Worm (Caenorhabditis elegans) whole organism, late embryonic: ENCODE data around the gene C09E7.11.
A peak's percentile ranks its signal among the peaks of the same experiment; 100 is the strongest.

Experiments used
- Y22D7AL.16 ChIP-seq: sonication (generic microtip); optimal IDR thresholded peaks from 2 replicates; lab custom pipeline; 2016; ENCODE audit warnings: missing genetic modification characterization, missing compliant biosample characterization
- ahr-1 ChIP-seq: sonication (generic microtip); optimal IDR thresholded peaks from 2 replicates; lab custom pipeline; 2016; ENCODE audit warnings: missing genetic modification characterization, missing compliant biosample characterization
- ama-1 ChIP-seq: fragments of 150-350 bp; optimal IDR thresholded peaks from 2 replicates; lab custom pipeline; 2014
- ceh-19 ChIP-seq: fragments of 200-800 bp; sonication (Bioruptor generic); optimal IDR thresholded peaks from 2 replicates; lab custom pipeline; 2018; ENCODE audit warnings: mild to moderate bottlenecking, missing genetic modification characterization, missing compliant biosample characterization
- ceh-30 ChIP-seq: fragments of 150-350 bp; optimal IDR thresholded peaks from 2 replicates; lab custom pipeline; 2014; ENCODE audit warnings: missing biosample characterization, missing genetic modification characterization
- ceh-34 ChIP-seq: sonication (generic microtip); optimal IDR thresholded peaks from 2 replicates; lab custom pipeline; 2016; ENCODE audit warnings: mild to moderate bottlenecking, missing genetic modification characterization, missing compliant biosample characterization
- ceh-6 ChIP-seq: fragments of 200-800 bp; sonication (Bioruptor generic); optimal IDR thresholded peaks from 2 replicates; lab custom pipeline; 2018; ENCODE audit warnings: mild to moderate bottlenecking, missing genetic modification characterization, missing compliant biosample characterization
- che-1 ChIP-seq: sonication (generic microtip); optimal IDR thresholded peaks from 2 replicates; lab custom pipeline; 2016; ENCODE audit warnings: mild to moderate bottlenecking, missing genetic modification characterization, missing compliant biosample characterization
- dmd-4 ChIP-seq: sonication (generic microtip); optimal IDR thresholded peaks from 2 replicates; lab custom pipeline; 2016; ENCODE audit warnings: borderline replicate concordance, missing genetic modification characterization, missing compliant biosample characterization
- dve-1 ChIP-seq: sonication (generic microtip); optimal IDR thresholded peaks from 2 replicates; lab custom pipeline; 2017; ENCODE audit warnings: antibody characterized with exemption, mild to moderate bottlenecking, missing genetic modification characterization, missing compliant biosample characterization
- elt-2 ChIP-seq: sonication (generic microtip); optimal IDR thresholded peaks from 2 replicates; lab custom pipeline; 2016; ENCODE audit warnings: missing genetic modification reagents, missing genetic modification characterization, missing compliant biosample characterization
- eyg-1 ChIP-seq: sonication (generic microtip); optimal IDR thresholded peaks from 2 replicates; lab custom pipeline; 2016; ENCODE audit warnings: missing genotype, missing genetic modification characterization, missing compliant biosample characterization
- fax-1 ChIP-seq: sonication (generic microtip); optimal IDR thresholded peaks from 2 replicates; lab custom pipeline; 2016; ENCODE audit warnings: missing genotype, missing genetic modification characterization, missing compliant biosample characterization
- fkh-10 ChIP-seq: fragments of 150-350 bp; optimal IDR thresholded peaks from 2 replicates; lab custom pipeline; 2014; ENCODE audit warnings: missing biosample characterization, missing genetic modification reagents, missing genetic modification characterization
- hlh-13 ChIP-seq: fragments of 200-800 bp; sonication (Bioruptor generic); optimal IDR thresholded peaks from 2 replicates; lab custom pipeline; 2018; ENCODE audit warnings: mild to moderate bottlenecking, missing genetic modification characterization, missing compliant biosample characterization
- hlh-15 ChIP-seq: sonication (generic microtip); optimal IDR thresholded peaks from 2 replicates; lab custom pipeline; 2016; ENCODE audit warnings: missing genetic modification characterization, missing compliant biosample characterization
- hlh-6 ChIP-seq: sonication (generic microtip); optimal IDR thresholded peaks from 2 replicates; lab custom pipeline; 2016; ENCODE audit warnings: missing genotype, missing genetic modification characterization, missing compliant biosample characterization
- hlh-8 ChIP-seq: sonication (generic microtip); optimal IDR thresholded peaks from 2 replicates; lab custom pipeline; 2016; ENCODE audit warnings: missing genotype, missing genetic modification characterization, missing compliant biosample characterization
- mec-3 ChIP-seq: sonication (generic microtip); optimal IDR thresholded peaks from 2 replicates; lab custom pipeline; 2016; ENCODE audit warnings: borderline replicate concordance, missing genetic modification characterization, missing compliant biosample characterization
- nfya-1 ChIP-seq: sonication (generic microtip); optimal IDR thresholded peaks from 2 replicates; lab custom pipeline; 2017; ENCODE audit warnings: missing genetic modification characterization, mild to moderate bottlenecking, missing compliant biosample characterization, antibody characterized with exemption, moderate library complexity
- npax-4 ChIP-seq: sonication (generic microtip); optimal IDR thresholded peaks from 2 replicates; lab custom pipeline; 2016; ENCODE audit warnings: missing genetic modification characterization, missing compliant biosample characterization
- pat-9 ChIP-seq: fragments of 200-800 bp; sonication (Bioruptor generic); optimal IDR thresholded peaks from 2 replicates; lab custom pipeline; 2018; ENCODE audit warnings: mild to moderate bottlenecking, missing genetic modification characterization, moderate library complexity, missing compliant biosample characterization
- pax-1 ChIP-seq: fragments of 150-350 bp; optimal IDR thresholded peaks from 2 replicates; lab custom pipeline; 2014; ENCODE audit warnings: missing biosample characterization, missing genetic modification characterization
- pha-2 ChIP-seq: sonication (generic microtip); optimal IDR thresholded peaks from 2 replicates; lab custom pipeline; 2017; ENCODE audit warnings: mild to moderate bottlenecking, missing genetic modification characterization, missing compliant biosample characterization
- ref-2 ChIP-seq: sonication (generic microtip); optimal IDR thresholded peaks from 2 replicates; lab custom pipeline; 2016; ENCODE audit warnings: missing genetic modification characterization, missing compliant biosample characterization
- rnt-1 ChIP-seq: sonication (generic microtip); optimal IDR thresholded peaks from 2 replicates; lab custom pipeline; 2016; ENCODE audit warnings: missing genetic modification characterization, missing compliant biosample characterization
- sdc-2 ChIP-seq: sonication (generic microtip); optimal IDR thresholded peaks from 2 replicates; lab custom pipeline; 2016; ENCODE audit warnings: missing genotype, missing genetic modification characterization, missing compliant biosample characterization
- sox-4 ChIP-seq: sonication (generic microtip); optimal IDR thresholded peaks from 2 replicates; lab custom pipeline; 2017; ENCODE audit warnings: mild to moderate bottlenecking, missing genetic modification characterization, inconsistent platforms, missing compliant biosample characterization
- syd-9 ChIP-seq: sonication (generic microtip); optimal IDR thresholded peaks from 2 replicates; lab custom pipeline; 2016; ENCODE audit warnings: mild to moderate bottlenecking, missing genetic modification characterization, moderate library complexity, missing compliant biosample characterization
- tbx-2 ChIP-seq: sonication (generic microtip); optimal IDR thresholded peaks from 2 replicates; lab custom pipeline; 2016; ENCODE audit warnings: missing genetic modification characterization, missing compliant biosample characterization
- ttx-3 ChIP-seq: sonication (generic microtip); optimal IDR thresholded peaks from 2 replicates; lab custom pipeline; 2016; ENCODE audit warnings: missing genetic modification reagents, missing genetic modification characterization, missing compliant biosample characterization
- unc-3 ChIP-seq, 2 experiments: fragments of 200-800 bp in 1 of 2; sonication (Bioruptor generic) in 1 of 2; sonication (generic microtip) in 1 of 2; conservative IDR thresholded peaks in 1 of 2; optimal IDR thresholded peaks in 1 of 2; 2 replicates each; pipeline versions ENCODE4 v1.3.6 to Lab custom; 2016 to 2022; ENCODE audit warnings: missing compliant biosample characterization in 2 of 2, missing genetic modification characterization in 2 of 2, missing genetic modification reagents in 1 of 2
- unc-42 ChIP-seq: sonication (generic microtip); optimal IDR thresholded peaks from 2 replicates; lab custom pipeline; 2016; ENCODE audit warnings: missing genotype, missing genetic modification characterization, missing compliant biosample characterization
- unc-55 ChIP-seq: sonication (generic microtip); optimal IDR thresholded peaks from 2 replicates; lab custom pipeline; 2017; ENCODE audit warnings: missing biosample characterization, missing genetic modification reagents, missing genetic modification characterization
- zip-5 ChIP-seq: sonication (generic microtip); optimal IDR thresholded peaks from 2 replicates; lab custom pipeline; 2016; ENCODE audit warnings: missing genetic modification characterization, missing compliant biosample characterization
- ztf-16 ChIP-seq: sonication (generic microtip); optimal IDR thresholded peaks from 2 replicates; lab custom pipeline; 2017; ENCODE audit warnings: missing genetic modification characterization, missing compliant biosample characterization

The C09E7.11 gene

ce11 chrIII:6508327-6508726 is 22.9 kb upstream of the C09E7.11 start:
- TF ChIP-seq ceh-6 (GFP tag; lab: Kevin White, UChicago) (no peak), ttx-3 (tag; lab: Kevin White, UChicago) (no peak), pat-9 (tag; lab: Kevin White, UChicago) (no peak), hlh-8 (no peak), hlh-15 (tag; lab: Kevin White, UChicago) (no peak), eyg-1 (no peak), ceh-34 (no peak), unc-42 (tag; lab: Kevin White, UChicago) (no peak), ceh-30 (tag; lab: Kevin White, UChicago) (no peak), pax-1 (tag; lab: Kevin White, UChicago) (no peak), unc-3 (GFP tag; conservative IDR thresholded peaks at IDR 0.05; lab: Robert Waterston, UW) (no peak), unc-3 (tag; optimal IDR thresholded peaks at IDR 0.05; lab: Kevin White, UChicago) (no peak), dve-1 (tag; lab: Kevin White, UChicago) (no peak), ref-2 (no peak), unc-55 (GFP tag; lab: Kevin White, UChicago) (no peak), ama-1 (lab: Kevin White, UChicago) (no peak)

DNA sequence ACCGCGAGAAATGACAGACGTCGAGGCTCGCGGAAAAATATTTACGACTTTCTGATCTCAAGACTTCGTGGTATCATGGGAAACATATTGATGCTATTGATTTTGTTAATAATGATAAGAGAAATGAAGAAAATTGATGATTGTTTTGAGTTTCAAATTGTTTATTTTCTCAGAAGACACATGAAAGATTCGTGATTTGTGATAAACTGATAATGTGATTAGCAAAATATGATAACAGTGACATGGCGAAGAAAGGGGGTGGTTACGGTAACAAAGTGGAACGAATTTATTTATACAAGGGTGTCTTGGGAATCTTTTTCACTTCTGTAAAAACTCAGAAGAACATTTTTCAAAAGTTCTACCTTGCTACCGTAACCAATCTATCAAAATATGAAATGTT is 21.9 kb upstream of the C09E7.11 start:
- TF ChIP-seq hlh-13 (GFP tag; lab: Kevin White, UChicago) (no peak), rnt-1 (no peak), fkh-10 (GFP tag; lab: Kevin White, UChicago) (no peak), pha-2 (tag; lab: Kevin White, UChicago) (no peak), ahr-1 (tag; lab: Kevin White, UChicago) (no peak), elt-2 (tag; lab: Kevin White, UChicago) (peak; percentile 63)

DNA sequence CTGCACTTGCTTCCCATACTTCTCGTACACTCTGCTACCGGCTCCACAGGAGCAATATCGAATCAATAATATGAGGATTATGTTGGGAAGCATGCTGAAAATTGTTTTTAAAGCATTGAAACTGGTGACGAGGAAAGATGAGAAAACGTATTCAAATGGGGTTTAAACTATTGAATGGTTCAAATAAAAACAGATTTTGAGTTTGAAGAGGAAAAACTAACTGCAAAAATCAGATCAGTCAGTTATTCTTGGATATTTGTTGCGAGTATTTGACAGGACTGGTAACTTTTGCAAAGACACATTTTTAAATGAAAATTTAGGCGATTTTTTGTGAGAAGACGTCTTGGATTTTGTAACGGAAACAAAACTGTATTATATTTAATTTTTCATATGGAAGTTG is 16.5 kb upstream of the C09E7.11 start, which contains the start of gene acr-5:
Gene acr-5 (minus strand): TSS at position 101 of the 400 bp plus-strand sequence.
- no peak for TF ChIP-seq npax-4 (tag; lab: Kevin White, UChicago)
- no peak for TF ChIP-seq ztf-16 (tag; lab: Kevin White, UChicago)
- no peak for TF ChIP-seq zip-5 (tag; lab: Kevin White, UChicago)
- no peak for TF ChIP-seq dmd-4 (tag; lab: Kevin White, UChicago)
- no peak for TF ChIP-seq sdc-2 (tag; lab: Kevin White, UChicago)
- no peak for TF ChIP-seq ref-2
- TF ChIP-seq ahr-1 (tag; lab: Kevin White, UChicago): no peak
- TF ChIP-seq che-1 (tag; lab: Kevin White, UChicago): no peak
- TF ChIP-seq eyg-1: no peak
- no peak for TF ChIP-seq ttx-3 (tag; lab: Kevin White, UChicago)
- TF ChIP-seq ceh-19 (GFP tag; lab: Kevin White, UChicago): no peak
- TF ChIP-seq ceh-30 (tag; lab: Kevin White, UChicago): no peak
- no peak for TF ChIP-seq syd-9 (tag; lab: Kevin White, UChicago)
- TF ChIP-seq unc-3 (GFP tag; conservative IDR thresholded peaks at IDR 0.05; lab: Robert Waterston, UW): no peak
- no peak for TF ChIP-seq unc-3 (tag; optimal IDR thresholded peaks at IDR 0.05; lab: Kevin White, UChicago)
- TF ChIP-seq rnt-1: no peak

DNA sequence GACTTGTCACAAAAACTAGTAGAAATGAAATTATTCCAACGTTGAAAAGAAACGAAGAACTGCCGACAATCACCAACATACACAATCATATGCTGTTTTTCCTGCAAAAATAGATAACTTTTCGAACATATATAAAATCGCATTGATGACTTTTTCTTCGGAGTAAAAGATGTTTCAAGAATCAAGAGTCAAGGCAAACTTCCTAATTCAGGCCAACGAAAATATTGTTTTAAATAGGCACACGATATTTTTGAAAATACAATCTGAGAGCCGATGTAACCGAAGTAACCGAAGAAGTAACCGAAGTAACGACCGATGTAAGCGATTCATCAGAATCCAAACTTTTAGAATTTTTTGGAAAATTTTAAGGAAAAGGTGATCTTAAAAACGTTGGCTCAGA is 11.2 kb upstream of the C09E7.11 start, which contains the start of gene C09E7.10:
Gene C09E7.10 (minus strand): TSS at position 101 of the 400 bp plus-strand sequence.
- TF ChIP-seq tbx-2 (tag; lab: Kevin White, UChicago) (no peak), ceh-6 (GFP tag; lab: Kevin White, UChicago) (no peak), pha-2 (tag; lab: Kevin White, UChicago) (no peak), hlh-6 (tag; lab: Kevin White, UChicago) (no peak), ceh-34 (no peak), Y22D7AL.16 (tag; lab: Kevin White, UChicago) (no peak), fax-1 (tag; lab: Kevin White, UChicago) (no peak), mec-3 (tag; lab: Kevin White, UChicago) (no peak), syd-9 (tag; lab: Kevin White, UChicago) (no peak), sox-4 (no peak), sdc-2 (tag; lab: Kevin White, UChicago) (no peak), nfya-1 (tag; lab: Kevin White, UChicago) (no peak), ceh-30 (tag; lab: Kevin White, UChicago) (no peak)
